Worm (Caenorhabditis elegans) whole organism, young adult: Measurements from ENCODE around the gene best-19.

ENCODE experiments used
- B0019.2 ChIP-seq: fragments of 200-800 bp; sonication (Bioruptor generic); conservative IDR thresholded peaks from 2 replicates; pipeline ENCODE4 v1.3.6; 2022; ENCODE audit warnings: missing genetic modification reagents, missing genetic modification characterization, missing compliant biosample characterization
- B0035.1 ChIP-seq: sonication (generic microtip); optimal IDR thresholded peaks from 2 replicates; lab custom pipeline; 2016; ENCODE audit warnings: missing genetic modification characterization, mild to moderate bottlenecking, missing compliant biosample characterization, missing genotype, missing genetic modification reagents
- B0261.1 ChIP-seq: sonication (generic microtip); optimal IDR thresholded peaks from 2 replicates; lab custom pipeline; 2016; ENCODE audit warnings: mild to moderate bottlenecking, missing genetic modification characterization, moderate library complexity, missing compliant biosample characterization
- C06A6.2 ChIP-seq: fragments of 200-800 bp; sonication (Bioruptor generic); conservative IDR thresholded peaks from 2 replicates; pipeline ENCODE4 v1.3.6; 2022; ENCODE audit warnings: missing genetic modification characterization, missing compliant biosample characterization
- F39B2.1 ChIP-seq: fragments of 200-800 bp; sonication (Bioruptor generic); IDR thresholded peaks from 2 replicates; pipeline ENCODE4 v1.3.6; 2022; ENCODE audit warnings: missing genetic modification reagents, missing genetic modification characterization, missing compliant biosample characterization
- F55B11.4 ChIP-seq: sonication (generic microtip); optimal IDR thresholded peaks from 2 replicates; lab custom pipeline; 2016; ENCODE audit warnings: missing compliant biosample characterization, missing genetic modification characterization, borderline replicate concordance; ENCODE audit not compliant: insufficient read depth
- K11D2.4 ChIP-seq: fragments of 200-800 bp; sonication (Bioruptor generic); IDR thresholded peaks from 2 replicates; pipeline ENCODE4 v1.3.6; 2022; ENCODE audit warnings: missing genetic modification reagents, missing genetic modification characterization, missing compliant biosample characterization
- Y53F4B.3 ChIP-seq: fragments of 200-800 bp; sonication (Bioruptor generic); IDR thresholded peaks from 2 replicates; pipeline ENCODE4 v1.3.6; 2022; ENCODE audit warnings: missing genetic modification reagents, missing genetic modification characterization, missing compliant biosample characterization
- Y56A3A.18 ChIP-seq: fragments of 200-800 bp; sonication (Bioruptor generic); IDR thresholded peaks from 2 replicates; pipeline ENCODE4 v1.3.6; 2022; ENCODE audit warnings: missing genetic modification reagents, missing genetic modification characterization, missing compliant biosample characterization
- akir-1 ChIP-seq: fragments of 200-800 bp; sonication (Bioruptor generic); optimal IDR thresholded peaks from 2 replicates; lab custom pipeline; 2018; ENCODE audit warnings: mild to moderate bottlenecking, missing genetic modification characterization, moderate library complexity, missing compliant biosample characterization
- ama-1 ChIP-seq, 3 experiments: fragments of 150-350 bp in 1 of 3; sonication (generic microtip) in 2 of 3; optimal IDR thresholded peaks; 2 replicates each; lab custom pipeline; 2014 to 2018; ENCODE audit warnings: missing biosample characterization in 2 of 3, missing genetic modification characterization in 2 of 3, missing genetic modification reagents in 2 of 3
- aptf-3 ChIP-seq: fragments of 200-800 bp; sonication (Bioruptor generic); IDR thresholded peaks from 2 replicates; pipeline ENCODE4 v1.3.6; 2022; ENCODE audit warnings: missing genetic modification characterization, missing compliant biosample characterization
- athp-1 ChIP-seq: sonication (generic microtip); optimal IDR thresholded peaks from 2 replicates; lab custom pipeline; 2017; ENCODE audit warnings: mild to moderate bottlenecking, missing genetic modification characterization, missing compliant biosample characterization
- bed-1 ChIP-seq: fragments of 200-800 bp; sonication (Bioruptor generic); IDR thresholded peaks from 2 replicates; pipeline ENCODE4 v1.3.6; 2022; ENCODE audit warnings: missing genetic modification reagents, missing genetic modification characterization, missing compliant biosample characterization
- cebp-1 ChIP-seq, 2 experiments: fragments of 200-800 bp in 1 of 2; sonication (Bioruptor generic) in 1 of 2; sonication (generic microtip) in 1 of 2; IDR thresholded peaks in 1 of 2; optimal IDR thresholded peaks in 1 of 2; 2 replicates each; pipeline versions ENCODE4 v1.3.6 to Lab custom; 2017 to 2022; ENCODE audit warnings: missing compliant biosample characterization in 2 of 2, missing genetic modification characterization in 2 of 2, mild to moderate bottlenecking in 1 of 2, missing genetic modification reagents in 1 of 2, moderate library complexity in 1 of 2
- ceh-100 ChIP-seq: fragments of 200-800 bp; sonication (Bioruptor generic); IDR thresholded peaks from 2 replicates; pipeline ENCODE4 v1.3.6; 2022; ENCODE audit warnings: missing genetic modification reagents, missing genetic modification characterization, missing compliant biosample characterization
- ceh-40 ChIP-seq: fragments of 200-800 bp; sonication (Bioruptor generic); IDR thresholded peaks from 2 replicates; pipeline ENCODE4 v1.3.6; 2022; ENCODE audit warnings: missing genetic modification characterization, missing compliant biosample characterization
- ceh-79 ChIP-seq: sonication (generic microtip); optimal IDR thresholded peaks from 2 replicates; lab custom pipeline; 2017; ENCODE audit warnings: mild to moderate bottlenecking, missing genetic modification characterization, missing compliant biosample characterization
- ceh-91 ChIP-seq: fragments of 200-800 bp; sonication (Bioruptor generic); IDR thresholded peaks from 2 replicates; pipeline ENCODE4 v1.3.6; 2022; ENCODE audit warnings: missing genetic modification reagents, missing genetic modification characterization, missing compliant biosample characterization
- him-1 ChIP-seq: sonication (generic microtip); optimal IDR thresholded peaks from 2 replicates; lab custom pipeline; 2016; ENCODE audit warnings: missing genotype, missing genetic modification reagents, missing genetic modification characterization, missing compliant biosample characterization
- hmg-1.2 ChIP-seq: fragments of 200-800 bp; sonication (Bioruptor generic); IDR thresholded peaks from 2 replicates; pipeline ENCODE4 v1.3.6; 2022; ENCODE audit warnings: missing genetic modification reagents, missing genetic modification characterization, missing compliant biosample characterization
- hrde-1 ChIP-seq: sonication (generic microtip); optimal IDR thresholded peaks from 2 replicates; lab custom pipeline; 2016; ENCODE audit warnings: missing genetic modification characterization, mild to moderate bottlenecking, missing compliant biosample characterization, moderate library complexity, missing genotype, missing genetic modification reagents, borderline replicate concordance
- lin-40 ChIP-seq: sonication (generic microtip); optimal IDR thresholded peaks from 2 replicates; lab custom pipeline; 2016; ENCODE audit warnings: missing genetic modification characterization, mild to moderate bottlenecking, missing compliant biosample characterization, missing genotype, missing genetic modification reagents
- lir-1 ChIP-seq: fragments of 200-800 bp; sonication (Bioruptor generic); conservative IDR thresholded peaks from 2 replicates; pipeline ENCODE4 v1.3.6; 2022; ENCODE audit warnings: missing genetic modification reagents, missing genetic modification characterization, missing compliant biosample characterization
- lsy-27 ChIP-seq: sonication (generic microtip); optimal IDR thresholded peaks from 2 replicates; lab custom pipeline; 2017; ENCODE audit warnings: missing genetic modification characterization, mild to moderate bottlenecking, missing compliant biosample characterization, antibody characterized with exemption, missing genotype, borderline replicate concordance; ENCODE audit not compliant: insufficient read depth
- madf-8 ChIP-seq: fragments of 200-800 bp; sonication (Bioruptor generic); conservative IDR thresholded peaks from 2 replicates; pipeline ENCODE4 v1.3.6; 2022; ENCODE audit warnings: missing genetic modification reagents, missing genetic modification characterization, missing compliant biosample characterization
- mes-4 ChIP-seq: sonication (generic microtip); optimal IDR thresholded peaks from 2 replicates; lab custom pipeline; 2016; ENCODE audit warnings: missing genotype, missing genetic modification characterization, missing compliant biosample characterization
- nfya-1 ChIP-seq: sonication (generic microtip); optimal IDR thresholded peaks from 2 replicates; lab custom pipeline; 2017; ENCODE audit warnings: antibody characterized with exemption, missing compliant biosample characterization, missing genetic modification characterization, borderline replicate concordance; ENCODE audit not compliant: insufficient read depth
- nfyb-1 ChIP-seq: fragments of 200-800 bp; sonication (Bioruptor generic); IDR thresholded peaks from 2 replicates; pipeline ENCODE4 v1.3.6; 2022; ENCODE audit warnings: missing genetic modification reagents, missing genetic modification characterization, missing compliant biosample characterization
- nhr-120 ChIP-seq: fragments of 200-800 bp; sonication (Bioruptor generic); IDR thresholded peaks from 2 replicates; pipeline ENCODE4 v1.3.6; 2022; ENCODE audit warnings: missing genetic modification characterization, missing compliant biosample characterization
- nhr-179 ChIP-seq: sonication (generic microtip); optimal IDR thresholded peaks from 2 replicates; lab custom pipeline; 2016; ENCODE audit warnings: mild to moderate bottlenecking, missing genetic modification characterization, missing compliant biosample characterization
- pbrm-1 ChIP-seq: fragments of 200-800 bp; sonication (Bioruptor generic); IDR thresholded peaks from 2 replicates; pipeline ENCODE4 v1.3.6; 2022; ENCODE audit warnings: missing genetic modification reagents, missing genetic modification characterization, missing compliant biosample characterization
- sdz-38 ChIP-seq: sonication (generic microtip); optimal IDR thresholded peaks from 2 replicates; lab custom pipeline; 2016; ENCODE audit warnings: missing genotype, missing genetic modification characterization, missing compliant biosample characterization
- somi-1 ChIP-seq: fragments of 200-800 bp; sonication (Bioruptor generic); optimal IDR thresholded peaks from 2 replicates; lab custom pipeline; 2018; ENCODE audit warnings: mild to moderate bottlenecking, missing genetic modification characterization, missing compliant biosample characterization
- sptf-2 ChIP-seq: fragments of 200-800 bp; sonication (Bioruptor generic); optimal IDR thresholded peaks from 2 replicates; lab custom pipeline; 2018; ENCODE audit warnings: mild to moderate bottlenecking, missing genetic modification characterization, missing compliant biosample characterization
- tlf-1 ChIP-seq: fragments of 200-800 bp; sonication (Bioruptor generic); optimal IDR thresholded peaks from 2 replicates; lab custom pipeline; 2018; ENCODE audit warnings: mild to moderate bottlenecking, missing genetic modification characterization, missing compliant biosample characterization
- xnd-1 ChIP-seq: sonication (generic microtip); optimal IDR thresholded peaks from 2 replicates; lab custom pipeline; 2016; ENCODE audit warnings: missing genotype, missing genetic modification reagents, missing genetic modification characterization, missing compliant biosample characterization
- ztf-26 ChIP-seq: sonication (generic microtip); optimal IDR thresholded peaks from 2 replicates; lab custom pipeline; 2017; ENCODE audit warnings: missing genetic modification characterization, missing compliant biosample characterization
- ztf-3 ChIP-seq: fragments of 200-800 bp; sonication (Bioruptor generic); optimal IDR thresholded peaks from 2 replicates; lab custom pipeline; 2018; ENCODE audit warnings: mild to moderate bottlenecking, missing genetic modification characterization, missing compliant biosample characterization
- ztf-6 ChIP-seq: fragments of 200-800 bp; sonication (Bioruptor generic); IDR thresholded peaks from 2 replicates; pipeline ENCODE4 v1.3.6; 2022; ENCODE audit warnings: missing genetic modification reagents, missing genetic modification characterization, missing compliant biosample characterization

The best-19 gene

DNA sequence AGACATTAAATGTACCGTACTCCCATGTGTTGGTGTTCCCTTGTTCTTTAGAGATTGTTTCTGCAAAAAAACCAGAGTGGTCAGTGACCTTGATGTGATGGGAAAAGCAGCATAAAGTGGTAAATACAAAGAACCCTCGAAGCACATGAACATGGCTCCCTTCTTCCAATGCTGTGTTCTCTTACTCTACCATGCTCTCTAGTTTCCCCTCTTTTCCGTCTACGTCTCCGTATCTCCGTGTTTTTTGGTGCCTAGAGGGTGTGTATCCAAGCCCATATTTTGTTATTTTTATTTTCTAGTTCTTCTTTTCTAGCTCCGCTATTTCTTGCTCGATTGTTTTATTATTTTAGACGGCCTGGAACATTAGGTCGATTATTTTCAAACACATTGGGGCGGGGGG, 23.1 kb downstream of the best-19 start (continued):
- TF ChIP-seq lir-1 (no peak), B0035.1 (no peak), ama-1 (optimal IDR thresholded peaks at IDR 0.05; lab: Kevin White, UChicago) (no peak), ama-1 (GFP tag; optimal IDR thresholded peaks at IDR 0.05; lab: Kevin White, UChicago) (no peak), hmg-1.2 (GFP tag; lab: Robert Waterston, UW) (peak; percentile 72; the same call in 1 of the 2 replicates), madf-8 (GFP tag; lab: Robert Waterston, UW) (no peak), B0019.2 (GFP tag; lab: Robert Waterston, UW) (no peak), him-1 (no peak)

DNA sequence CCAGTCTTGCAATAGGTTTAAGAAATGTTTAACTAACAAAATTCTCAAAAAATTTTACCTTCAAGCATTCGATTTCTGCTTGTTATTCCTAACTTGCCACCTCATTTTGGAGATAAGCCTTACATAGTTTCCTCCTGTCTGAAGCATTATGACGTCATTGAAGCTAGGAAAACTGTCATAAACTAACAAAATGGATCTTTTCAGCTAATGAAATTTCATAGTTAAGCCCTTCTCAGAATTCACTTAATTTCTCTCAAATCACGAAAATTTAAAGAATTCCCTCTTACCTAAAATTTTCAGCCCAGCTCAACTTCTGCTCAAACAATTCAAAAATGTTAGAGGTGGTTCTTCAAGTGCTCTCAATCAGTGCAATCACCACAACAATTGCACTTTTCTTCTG, 23.8 kb downstream of the best-19 start, which contains the start of gene swt-1:
Gene swt-1 (plus strand): TSS at position 301 of the 400 bp plus-strand sequence.
- TF ChIP-seq ceh-79 (no peak), Y53F4B.3 (GFP tag; lab: Robert Waterston, UW) (no peak), ceh-100 (GFP tag; lab: Robert Waterston, UW) (no peak), aptf-3 (GFP tag; lab: Robert Waterston, UW) (no peak), ztf-6 (GFP tag; lab: Robert Waterston, UW) (no peak), K11D2.4 (no peak), xnd-1 (tag; lab: Kevin White, UChicago) (no peak), F55B11.4 (no peak), lin-40 (no peak), nhr-179 (tag; lab: Kevin White, UChicago) (no peak), pbrm-1 (no peak), B0019.2 (GFP tag; lab: Robert Waterston, UW) (no peak), nhr-120 (GFP tag; lab: Robert Waterston, UW) (no peak), sdz-38 (tag; lab: Kevin White, UChicago) (no peak), athp-1 (tag; lab: Kevin White, UChicago) (no peak), ceh-91 (GFP tag; lab: Robert Waterston, UW) (no peak), sptf-2 (no peak), cebp-1 (GFP tag; IDR thresholded peaks at IDR 0.05; lab: Robert Waterston, UW) (no peak), cebp-1 (tag; optimal IDR thresholded peaks at IDR 0.05; lab: Kevin White, UChicago) (no peak), lsy-27 (tag; lab: Kevin White, UChicago) (no peak)

DNA sequence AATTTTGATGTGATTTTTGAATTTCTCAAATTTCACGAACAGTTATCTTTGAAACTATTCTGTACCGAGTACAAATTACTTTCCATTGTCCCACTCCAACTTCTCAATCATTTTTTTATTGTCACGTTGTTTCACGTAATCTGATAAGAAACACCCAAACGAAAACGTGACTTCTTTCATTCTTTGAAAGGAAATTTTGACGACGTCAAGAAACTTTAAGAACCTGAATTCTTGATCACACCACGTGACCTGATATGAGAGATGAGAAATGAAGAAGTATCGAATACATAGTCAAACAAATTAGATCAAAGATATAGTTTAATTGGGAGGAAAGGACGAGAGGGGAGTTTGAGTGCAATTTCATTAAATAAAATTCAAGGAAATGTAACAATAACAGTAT, 26.1 kb downstream of the best-19 start:
- TF ChIP-seq ceh-40 (no peak), nfya-1 (tag; lab: Kevin White, UChicago) (no peak), C06A6.2 (GFP tag; lab: Robert Waterston, UW) (0 out of 2 replicates have a peak, but pooled peaks have one; percentile 18), mes-4 (tag; lab: Kevin White, UChicago) (no peak), ztf-3 (GFP tag; lab: Kevin White, UChicago) (no peak), lin-40 (peak; percentile 32), somi-1 (GFP tag; lab: Kevin White, UChicago) (peak; percentile 60), aptf-3 (GFP tag; lab: Robert Waterston, UW) (no peak), ztf-26 (tag; lab: Kevin White, UChicago) (peak; percentile 63), nfyb-1 (GFP tag; lab: Robert Waterston, UW) (0 out of 2 replicates have a peak, but pooled peaks have one; percentile 29), akir-1 (GFP tag; lab: Kevin White, UChicago) (no peak)

DNA sequence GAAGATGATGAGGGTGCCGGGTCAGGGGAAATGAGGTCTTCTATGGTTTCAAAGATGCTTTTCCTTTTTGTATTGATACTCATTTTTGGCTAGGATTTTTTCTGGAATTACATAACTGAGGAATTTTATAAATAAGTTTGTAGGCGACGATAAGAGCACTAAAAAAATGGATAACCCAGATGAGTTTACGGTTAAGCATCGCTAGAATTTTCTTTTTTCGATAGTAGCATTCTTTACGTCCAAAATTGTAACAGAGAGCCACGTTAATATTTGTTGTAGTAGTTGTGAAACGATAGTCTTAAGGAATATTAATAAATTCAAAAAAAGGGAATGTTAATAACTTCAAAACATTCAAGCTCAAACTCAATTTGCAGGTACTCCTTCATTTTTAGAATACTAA, 30.2 kb downstream of the best-19 start, which contains the start of gene snai-1:
Gene snai-1 (minus strand): TSS at position 101 of the 400 bp plus-strand sequence.
- TF ChIP-seq ceh-91 (GFP tag; lab: Robert Waterston, UW) (no peak), Y56A3A.18 (GFP tag; lab: Robert Waterston, UW) (no peak), tlf-1 (GFP tag; lab: Kevin White, UChicago) (no peak), hrde-1 (tag; lab: Kevin White, UChicago) (no peak), F39B2.1 (GFP tag; lab: Robert Waterston, UW) (no peak), B0261.1 (tag; lab: Kevin White, UChicago) (no peak), bed-1 (no peak)
